Worm (Caenorhabditis elegans) whole organism, young adult: ENCODE measurements around the gene M01H9.4.

Source experiments
- B0019.2 ChIP-seq: fragments of 200-800 bp; sonication (Bioruptor generic); conservative IDR thresholded peaks from 2 replicates; pipeline ENCODE4 v1.3.6; 2022; ENCODE audit warnings: missing genetic modification reagents, missing genetic modification characterization, missing compliant biosample characterization
- C06A6.2 ChIP-seq: fragments of 200-800 bp; sonication (Bioruptor generic); conservative IDR thresholded peaks from 2 replicates; pipeline ENCODE4 v1.3.6; 2022; ENCODE audit warnings: missing genetic modification characterization, missing compliant biosample characterization
- D2030.7 ChIP-seq: fragments of 200-800 bp; sonication (Bioruptor generic); IDR thresholded peaks from 2 replicates; pipeline ENCODE4 v1.3.6; 2022; ENCODE audit warnings: missing genetic modification reagents, missing genetic modification characterization, missing compliant biosample characterization
- F23B12.7 ChIP-seq: sonication (generic microtip); optimal IDR thresholded peaks from 2 replicates; lab custom pipeline; 2017; ENCODE audit warnings: missing genetic modification characterization, mild to moderate bottlenecking, missing compliant biosample characterization, antibody characterized with exemption, moderate library complexity; ENCODE audit not compliant: insufficient read depth
- F33H1.4 ChIP-seq: fragments of 200-800 bp; sonication (Bioruptor generic); IDR thresholded peaks from 2 replicates; pipeline ENCODE4 v1.3.6; 2022; ENCODE audit warnings: missing genetic modification reagents, missing genetic modification characterization, missing compliant biosample characterization
- K11D2.4 ChIP-seq: fragments of 200-800 bp; sonication (Bioruptor generic); IDR thresholded peaks from 2 replicates; pipeline ENCODE4 v1.3.6; 2022; ENCODE audit warnings: missing genetic modification reagents, missing genetic modification characterization, missing compliant biosample characterization
- K12H6.12 ChIP-seq: fragments of 200-800 bp; sonication (Bioruptor generic); optimal IDR thresholded peaks from 2 replicates; lab custom pipeline; 2018; ENCODE audit warnings: mild to moderate bottlenecking, missing genetic modification characterization, missing compliant biosample characterization
- T26A5.8 ChIP-seq: sonication (generic microtip); optimal IDR thresholded peaks from 2 replicates; lab custom pipeline; 2016; ENCODE audit warnings: missing genetic modification characterization, missing compliant biosample characterization
- Y67H2A.10 ChIP-seq: fragments of 200-800 bp; sonication (Bioruptor generic); conservative IDR thresholded peaks from 2 replicates; pipeline ENCODE4 v1.3.6; 2022; ENCODE audit warnings: missing genetic modification reagents, missing genetic modification characterization, missing compliant biosample characterization
- Y95B8A.8 ChIP-seq: fragments of 200-800 bp; sonication (Bioruptor generic); IDR thresholded peaks from 2 replicates; pipeline ENCODE4 v1.3.6; 2022; ENCODE audit warnings: missing genetic modification reagents, missing genetic modification characterization, missing compliant biosample characterization
- ama-1 ChIP-seq, 3 experiments: fragments of 150-350 bp in 1 of 3; sonication (generic microtip) in 2 of 3; optimal IDR thresholded peaks; 2 replicates each; lab custom pipeline; 2014 to 2018; ENCODE audit warnings: missing biosample characterization in 2 of 3, missing genetic modification characterization in 2 of 3, missing genetic modification reagents in 2 of 3
- aptf-3 ChIP-seq: fragments of 200-800 bp; sonication (Bioruptor generic); IDR thresholded peaks from 2 replicates; pipeline ENCODE4 v1.3.6; 2022; ENCODE audit warnings: missing genetic modification characterization, missing compliant biosample characterization
- atf-7 ChIP-seq: sonication (generic microtip); optimal IDR thresholded peaks from 2 replicates; lab custom pipeline; 2017; ENCODE audit warnings: mild to moderate bottlenecking, missing genetic modification characterization, missing compliant biosample characterization
- athp-1 ChIP-seq: sonication (generic microtip); optimal IDR thresholded peaks from 2 replicates; lab custom pipeline; 2017; ENCODE audit warnings: mild to moderate bottlenecking, missing genetic modification characterization, missing compliant biosample characterization
- attf-3 ChIP-seq: fragments of 200-800 bp; sonication (Bioruptor generic); conservative IDR thresholded peaks from 2 replicates; pipeline ENCODE4 v1.3.6; 2022; ENCODE audit warnings: missing genetic modification reagents, missing genetic modification characterization, missing compliant biosample characterization
- attf-6 ChIP-seq: fragments of 200-800 bp; sonication (Bioruptor generic); IDR thresholded peaks from 2 replicates; pipeline ENCODE4 v1.3.6; 2022; ENCODE audit warnings: missing genetic modification reagents, missing genetic modification characterization, missing compliant biosample characterization
- bed-1 ChIP-seq: fragments of 200-800 bp; sonication (Bioruptor generic); IDR thresholded peaks from 2 replicates; pipeline ENCODE4 v1.3.6; 2022; ENCODE audit warnings: missing genetic modification reagents, missing genetic modification characterization, missing compliant biosample characterization
- cebp-1 ChIP-seq, 2 experiments: fragments of 200-800 bp in 1 of 2; sonication (Bioruptor generic) in 1 of 2; sonication (generic microtip) in 1 of 2; IDR thresholded peaks in 1 of 2; optimal IDR thresholded peaks in 1 of 2; 2 replicates each; pipeline versions ENCODE4 v1.3.6 to Lab custom; 2017 to 2022; ENCODE audit warnings: missing compliant biosample characterization in 2 of 2, missing genetic modification characterization in 2 of 2, mild to moderate bottlenecking in 1 of 2, missing genetic modification reagents in 1 of 2, moderate library complexity in 1 of 2
- ceh-58 ChIP-seq: fragments of 200-800 bp; sonication (Bioruptor generic); IDR thresholded peaks from 2 replicates; pipeline ENCODE4 v1.3.6; 2022; ENCODE audit warnings: missing genetic modification characterization, missing compliant biosample characterization
- chd-7 ChIP-seq: sonication (generic microtip); optimal IDR thresholded peaks from 2 replicates; lab custom pipeline; 2016; ENCODE audit warnings: mild to moderate bottlenecking, missing genetic modification characterization, moderate library complexity, missing compliant biosample characterization
- dox-1 ChIP-seq: fragments of 200-800 bp; sonication (Bioruptor generic); IDR thresholded peaks from 2 replicates; pipeline ENCODE4 v1.3.6; 2022; ENCODE audit warnings: missing genetic modification reagents, missing genetic modification characterization, missing compliant biosample characterization
- dpl-1 ChIP-seq: fragments of 150-350 bp; optimal IDR thresholded peaks from 2 replicates; lab custom pipeline; 2014; ENCODE audit warnings: missing biosample characterization, missing genetic modification reagents, missing genetic modification characterization
- ekl-4 ChIP-seq: fragments of 200-800 bp; sonication (Bioruptor generic); IDR thresholded peaks from 2 replicates; pipeline ENCODE4 v1.3.6; 2022; ENCODE audit warnings: missing genetic modification reagents, missing genetic modification characterization, missing compliant biosample characterization
- gei-17 ChIP-seq: fragments of 200-800 bp; sonication (Bioruptor generic); optimal IDR thresholded peaks from 2 replicates; lab custom pipeline; 2018; ENCODE audit warnings: mild to moderate bottlenecking, missing genetic modification characterization, missing compliant biosample characterization
- lag-1 ChIP-seq: fragments of 200-800 bp; sonication (Bioruptor generic); IDR thresholded peaks from 2 replicates; pipeline ENCODE4 v1.3.6; 2022; ENCODE audit warnings: missing genetic modification reagents, missing genetic modification characterization, missing compliant biosample characterization
- let-607 ChIP-seq, 2 experiments: fragments of 200-800 bp in 1 of 2; sonication (Bioruptor generic) in 1 of 2; sonication (generic microtip) in 1 of 2; optimal IDR thresholded peaks; 2 replicates each; lab custom pipeline; 2016 to 2018; ENCODE audit warnings: mild to moderate bottlenecking in 2 of 2, missing compliant biosample characterization in 2 of 2, missing genetic modification characterization in 2 of 2, moderate library complexity in 2 of 2, missing genotype in 1 of 2
- lin-26 ChIP-seq: fragments of 200-800 bp; sonication (Bioruptor generic); IDR thresholded peaks from 2 replicates; pipeline ENCODE4 v1.3.6; 2022; ENCODE audit warnings: missing genetic modification reagents, missing genetic modification characterization, missing compliant biosample characterization
- lin-35 ChIP-seq, 3 experiments: fragments of 150-350 bp in 2 of 3; sonication (generic microtip) in 1 of 3; optimal IDR thresholded peaks; 2 replicates each; lab custom pipeline; 2014 to 2018; ENCODE audit warnings: missing biosample characterization in 3 of 3, missing genetic modification characterization in 3 of 3, missing genetic modification reagents in 3 of 3
- lir-1 ChIP-seq: fragments of 200-800 bp; sonication (Bioruptor generic); conservative IDR thresholded peaks from 2 replicates; pipeline ENCODE4 v1.3.6; 2022; ENCODE audit warnings: missing genetic modification reagents, missing genetic modification characterization, missing compliant biosample characterization
- madf-3 ChIP-seq: fragments of 200-800 bp; sonication (Bioruptor generic); IDR thresholded peaks from 2 replicates; pipeline ENCODE4 v1.3.6; 2022; ENCODE audit warnings: missing genetic modification reagents, missing genetic modification characterization, missing compliant biosample characterization
- mcd-1 ChIP-seq: fragments of 200-800 bp; sonication (Bioruptor generic); IDR thresholded peaks from 2 replicates; pipeline ENCODE4 v1.3.6; 2022; ENCODE audit warnings: missing genetic modification reagents, missing genetic modification characterization, missing compliant biosample characterization
- mes-4 ChIP-seq: sonication (generic microtip); optimal IDR thresholded peaks from 2 replicates; lab custom pipeline; 2016; ENCODE audit warnings: missing genotype, missing genetic modification characterization, missing compliant biosample characterization
- nhr-80 ChIP-seq: sonication (generic microtip); optimal IDR thresholded peaks from 2 replicates; lab custom pipeline; 2016; ENCODE audit warnings: missing genetic modification characterization, missing compliant biosample characterization
- nhr-90 ChIP-seq: sonication (generic microtip); optimal IDR thresholded peaks from 2 replicates; lab custom pipeline; 2016; ENCODE audit warnings: missing genotype, mild to moderate bottlenecking, missing genetic modification characterization, missing compliant biosample characterization
- repo-1 ChIP-seq: sonication (generic microtip); optimal IDR thresholded peaks from 2 replicates; lab custom pipeline; 2017; ENCODE audit warnings: mild to moderate bottlenecking, missing genetic modification characterization, missing compliant biosample characterization
- rpc-1 ChIP-seq, 2 experiments: fragments of 150-350 bp in 1 of 2; sonication (generic microtip) in 1 of 2; optimal IDR thresholded peaks; 2 replicates each; lab custom pipeline; 2014 to 2018; ENCODE audit warnings: missing biosample characterization in 1 of 2, missing genetic modification characterization in 1 of 2, missing genetic modification reagents in 1 of 2, missing genotype in 1 of 2
- tbx-9 ChIP-seq: sonication (generic microtip); optimal IDR thresholded peaks from 2 replicates; lab custom pipeline; 2016; ENCODE audit warnings: borderline replicate concordance, missing genetic modification characterization, inconsistent platforms, missing compliant biosample characterization
- zfh-2 ChIP-seq: fragments of 200-800 bp; sonication (Bioruptor generic); conservative IDR thresholded peaks from 2 replicates; pipeline ENCODE4 v1.3.6; 2022; ENCODE audit warnings: missing genetic modification reagents, missing genetic modification characterization, missing compliant biosample characterization
- zim-3 ChIP-seq: sonication (generic microtip); optimal IDR thresholded peaks from 2 replicates; lab custom pipeline; 2017; ENCODE audit warnings: mild to moderate bottlenecking, missing genetic modification characterization, moderate library complexity, missing compliant biosample characterization
- ztf-25 ChIP-seq: fragments of 200-800 bp; sonication (Bioruptor generic); IDR thresholded peaks from 2 replicates; pipeline ENCODE4 v1.3.6; 2022; ENCODE audit warnings: missing genetic modification reagents, missing genetic modification characterization, missing compliant biosample characterization
- ztf-26 ChIP-seq: sonication (generic microtip); optimal IDR thresholded peaks from 2 replicates; lab custom pipeline; 2017; ENCODE audit warnings: missing genetic modification characterization, missing compliant biosample characterization
- ztf-6 ChIP-seq: fragments of 200-800 bp; sonication (Bioruptor generic); IDR thresholded peaks from 2 replicates; pipeline ENCODE4 v1.3.6; 2022; ENCODE audit warnings: missing genetic modification reagents, missing genetic modification characterization, missing compliant biosample characterization

M01H9.4 gene

ce11 chrIV:4477009-4477471, 5.7 kb downstream of the M01H9.4 start, which contains the start of gene M01H9.3 (continued):
- TF ChIP-seq chd-7, result peak; percentile 18
- peak; percentile 59 for TF ChIP-seq K11D2.4 (GFP tag; lab: Robert Waterston, UW)
- TF ChIP-seq C06A6.2 (GFP tag; lab: Robert Waterston, UW), result 0 out of 2 replicates have a peak, but pooled peaks have one; percentile 49
- no peak for TF ChIP-seq nhr-90 (tag; lab: Kevin White, UChicago)
- peak; percentile 33 for TF ChIP-seq F23B12.7 (tag; lab: Kevin White, UChicago)
- TF ChIP-seq athp-1, result no peak
- TF ChIP-seq lir-1 (GFP tag; lab: Robert Waterston, UW), result no peak
- TF ChIP-seq D2030.7 (GFP tag; lab: Robert Waterston, UW), result no peak
- peak; percentile 70 for TF ChIP-seq ama-1 (optimal IDR thresholded peaks at IDR 0.05; lab: Kevin White, UChicago)
- TF ChIP-seq ama-1 (GFP tag; optimal IDR thresholded peaks at IDR 0.05; lab: Kevin White, UChicago), result peak in 1 of 2 experiments; percentile 6
- TF ChIP-seq B0019.2 (GFP tag; lab: Robert Waterston, UW), result no peak
- no peak for TF ChIP-seq Y67H2A.10
- no peak for TF ChIP-seq F33H1.4 (GFP tag; lab: Robert Waterston, UW)
- no peak for TF ChIP-seq ztf-6 (GFP tag; lab: Robert Waterston, UW)
- TF ChIP-seq ztf-25 (GFP tag; lab: Robert Waterston, UW), result no peak
- TF ChIP-seq, all 124 proteins: peak for 19

ce11 chrIV:4475362-4476086, 7.2 kb downstream of the M01H9.4 start:
- peak in 1 of 2 experiments; percentile 17 for TF ChIP-seq let-607 (tag; optimal IDR thresholded peaks at IDR 0.05; lab: Kevin White, UChicago)
- TF ChIP-seq lir-1 (GFP tag; lab: Robert Waterston, UW), result no peak
- TF ChIP-seq tbx-9, result no peak
- TF ChIP-seq aptf-3 (GFP tag; lab: Robert Waterston, UW), result no peak
- TF ChIP-seq lag-1 (GFP tag; lab: Robert Waterston, UW), result no peak
- TF ChIP-seq ekl-4, result peak; percentile 13; the same call in 1 of the 2 replicates
- no peak for TF ChIP-seq cebp-1 (GFP tag; IDR thresholded peaks at IDR 0.05; lab: Robert Waterston, UW)
- peak; percentile 6 for TF ChIP-seq cebp-1 (tag; optimal IDR thresholded peaks at IDR 0.05; lab: Kevin White, UChicago)
- no peak for TF ChIP-seq ceh-58 (GFP tag; lab: Robert Waterston, UW)
- no peak for TF ChIP-seq mes-4
- TF ChIP-seq rpc-1 (optimal IDR thresholded peaks at IDR 0.05; lab: Kevin White, UChicago), result no peak
- TF ChIP-seq rpc-1 (tag; optimal IDR thresholded peaks at IDR 0.05; lab: Kevin White, UChicago), result no peak
- no peak for TF ChIP-seq T26A5.8 (tag; lab: Kevin White, UChicago)
- 0 out of 2 replicates have a peak, but pooled peaks have one; percentile 9 for TF ChIP-seq mcd-1
- no peak for TF ChIP-seq ztf-26
- TF ChIP-seq zim-3 (tag; lab: Kevin White, UChicago), result no peak
- TF ChIP-seq lin-26 (GFP tag; lab: Robert Waterston, UW), result 0 out of 2 replicates have a peak, but pooled peaks have one; percentile 54
- no peak for TF ChIP-seq gei-17
- no peak for TF ChIP-seq lin-35 (GFP tag; optimal IDR thresholded peaks at IDR 0.05; lab: Kevin White, UChicago)
- peak; percentile 41 for TF ChIP-seq nhr-80 (tag; lab: Kevin White, UChicago)
- TF ChIP-seq bed-1 (GFP tag; lab: Robert Waterston, UW), result 0 out of 2 replicates have a peak, but pooled peaks have one; percentile 10
- TF ChIP-seq zfh-2 (GFP tag; lab: Robert Waterston, UW), result no peak
- no peak for TF ChIP-seq nhr-90 (tag; lab: Kevin White, UChicago)
- TF ChIP-seq dpl-1 (GFP tag; lab: Kevin White, UChicago), result no peak
- TF ChIP-seq dox-1 (GFP tag; lab: Robert Waterston, UW), result no peak; the same call in 1 of the 2 replicates
- TF ChIP-seq repo-1 (tag; lab: Kevin White, UChicago), result peak; percentile 23
- TF ChIP-seq Y95B8A.8 (GFP tag; lab: Robert Waterston, UW), result no peak
- TF ChIP-seq K11D2.4 (GFP tag; lab: Robert Waterston, UW), result 0 out of 2 replicates have a peak, but pooled peaks have one; percentile 33
- peak; percentile 28 for TF ChIP-seq atf-7 (tag; lab: Kevin White, UChicago)
- TF ChIP-seq madf-3 (GFP tag; lab: Robert Waterston, UW), result 0 out of 2 replicates have a peak, but pooled peaks have one; percentile 50
- no peak for TF ChIP-seq attf-3 (GFP tag; lab: Robert Waterston, UW)
- no peak for TF ChIP-seq K12H6.12 (tag; lab: Kevin White, UChicago)
- TF ChIP-seq attf-6 (GFP tag; lab: Robert Waterston, UW), result no peak
- TF ChIP-seq, all 124 proteins: peak for 11
